Worm (Caenorhabditis elegans) whole organism, L1 larva: Measurements from ENCODE around the gene nspb-12.

Experiments
- F16B12.6 ChIP-seq: fragments of 150-350 bp; optimal IDR thresholded peaks from 2 replicates; lab custom pipeline; 2014; ENCODE audit warnings: missing biosample characterization, missing genetic modification characterization
- Y116A8C.19 ChIP-seq: sonication (generic microtip); optimal IDR thresholded peaks from 2 replicates; lab custom pipeline; 2016; ENCODE audit warnings: missing compliant biosample characterization, missing genetic modification characterization, borderline replicate concordance
- blmp-1 ChIP-seq: fragments of 150-350 bp; optimal IDR thresholded peaks from 2 replicates; lab custom pipeline; 2014; ENCODE audit warnings: missing biosample characterization, missing genetic modification characterization
- dsc-1 ChIP-seq: sonication (generic microtip); optimal IDR thresholded peaks from 2 replicates; lab custom pipeline; 2016; ENCODE audit warnings: mild to moderate bottlenecking, missing genetic modification characterization, missing compliant biosample characterization
- elt-2 ChIP-seq: sonication (generic microtip); optimal IDR thresholded peaks from 2 replicates; lab custom pipeline; 2016; ENCODE audit warnings: missing genetic modification characterization, mild to moderate bottlenecking, inconsistent platforms, missing compliant biosample characterization, missing genetic modification reagents
- grh-1 ChIP-seq: fragments of 200-800 bp; sonication (Bioruptor generic); IDR thresholded peaks from 2 replicates; pipeline ENCODE4 v1.3.6; 2022; ENCODE audit warnings: missing genetic modification reagents, missing genetic modification characterization, missing compliant biosample characterization
- jun-1 ChIP-seq: fragments of 150-350 bp; optimal IDR thresholded peaks from 2 replicates; lab custom pipeline; 2014; ENCODE audit warnings: missing biosample characterization, missing genetic modification reagents, missing genetic modification characterization
- mab-9 ChIP-seq: fragments of 200-800 bp; sonication (Bioruptor generic); IDR thresholded peaks from 2 replicates; pipeline ENCODE4 v1.3.6; 2022; ENCODE audit warnings: missing genetic modification reagents, missing genetic modification characterization, missing compliant biosample characterization

ce11 chrIII:5599958-5600357, 31.4 kb upstream of the nspb-12 start, which contains the start of gene wdr-37:
- TF ChIP-seq jun-1 (tag; lab: Kevin White, UChicago) (no peak), F16B12.6 (no peak), elt-2 (tag; lab: Kevin White, UChicago) (no peak), grh-1 (GFP tag; lab: Robert Waterston, UW) (no peak), mab-9 (GFP tag; lab: Robert Waterston, UW) (no peak), blmp-1 (tag; lab: Kevin White, UChicago) (no peak), Y116A8C.19 (tag; lab: Kevin White, UChicago) (no peak), dsc-1 (tag; lab: Kevin White, UChicago) (no peak)
